Fruit fly (Drosophila melanogaster) whole organism, prepupa: ENCODE results near the gene Cyp4ac3.
A peak's percentile ranks its signal among the peaks of the same experiment; 100 is the strongest.

ENCODE experiments used
- CG10631 ChIP-seq: fragments of 200-800 bp; sonication (Bioruptor generic); optimal IDR thresholded peaks from 2 replicates; lab custom pipeline; 2016; ENCODE audit warnings: missing biosample characterization, missing genetic modification characterization
- CG11294 ChIP-seq: fragments of 200-800 bp; sonication (Bioruptor generic); IDR thresholded peaks from 2 replicates; pipeline ENCODE4 v1.3.6; 2022; ENCODE audit warnings: missing biosample characterization, missing genetic modification characterization
- CG11762 ChIP-seq: fragments of 200-800 bp; sonication (Bioruptor generic); optimal IDR thresholded peaks from 3 replicates; lab custom pipeline; 2016; ENCODE audit warnings: missing biosample characterization, missing genetic modification characterization; ENCODE audit not compliant: insufficient read depth
- CG11902 ChIP-seq: fragments of 200-800 bp; sonication (Bioruptor generic); optimal IDR thresholded peaks from 3 replicates; lab custom pipeline; 2016; ENCODE audit warnings: missing biosample characterization, missing genetic modification characterization
- CG15336 ChIP-seq: fragments of 200-800 bp; sonication (Bioruptor generic); IDR thresholded peaks from 2 replicates; pipeline ENCODE4 v1.3.6; 2022; ENCODE audit warnings: missing biosample characterization, missing genetic modification characterization
- CG1621 ChIP-seq: fragments of 200-800 bp; sonication (Bioruptor generic); optimal IDR thresholded peaks from 3 replicates; lab custom pipeline; 2018; ENCODE audit warnings: missing biosample characterization, mild to moderate bottlenecking, missing genetic modification characterization
- CG16779 ChIP-seq: fragments of 200-800 bp; sonication (Bioruptor generic); optimal IDR thresholded peaks from 3 replicates; lab custom pipeline; 2017; ENCODE audit warnings: missing biosample characterization, mild to moderate bottlenecking, missing genetic modification characterization
- CG3032 ChIP-seq: fragments of 200-800 bp; optimal IDR thresholded peaks from 2 replicates; lab custom pipeline; 2019; ENCODE audit warnings: missing biosample characterization, mild to moderate bottlenecking, missing genetic modification characterization, moderate library complexity
- CG31627 ChIP-seq: fragments of 200-800 bp; sonication (Bioruptor generic); optimal IDR thresholded peaks from 3 replicates; lab custom pipeline; 2016; ENCODE audit warnings: missing biosample characterization, missing genetic modification characterization
- CG32006 ChIP-seq: fragments of 200-800 bp; sonication (Bioruptor generic); optimal IDR thresholded peaks from 3 replicates; lab custom pipeline; 2017; ENCODE audit warnings: missing biosample characterization, mild to moderate bottlenecking, missing genetic modification characterization
- CG34406 ChIP-seq: fragments of 200-800 bp; sonication (Bioruptor generic); optimal IDR thresholded peaks from 3 replicates; lab custom pipeline; 2016; ENCODE audit warnings: missing biosample characterization, missing genetic modification characterization
- CG3919 ChIP-seq: fragments of 200-800 bp; sonication (Bioruptor generic); optimal IDR thresholded peaks from 3 replicates; lab custom pipeline; 2016; ENCODE audit warnings: missing biosample characterization, missing genetic modification characterization
- CG6163 ChIP-seq: fragments of 200-800 bp; sonication (Bioruptor generic); IDR thresholded peaks from 3 replicates; pipeline ENCODE4 v1.3.6; 2022; ENCODE audit warnings: missing biosample characterization, missing genetic modification characterization
- CG6276 ChIP-seq: fragments of 200-800 bp; sonication (Bioruptor generic); optimal IDR thresholded peaks from 2 replicates; lab custom pipeline; 2017; ENCODE audit warnings: missing biosample characterization, mild to moderate bottlenecking, missing genetic modification characterization
- CG6792 ChIP-seq: fragments of 200-800 bp; sonication (Bioruptor generic); optimal IDR thresholded peaks from 3 replicates; lab custom pipeline; 2016; ENCODE audit warnings: missing biosample characterization, missing genetic modification characterization
- CG6808 ChIP-seq: fragments of 200-800 bp; sonication (Bioruptor generic); optimal IDR thresholded peaks from 3 replicates; lab custom pipeline; 2017; ENCODE audit warnings: missing biosample characterization, missing genetic modification characterization, mild to moderate bottlenecking, moderate library complexity, missing genetic modification reagents
- CG6854 ChIP-seq: fragments of 200-800 bp; sonication (Bioruptor generic); optimal IDR thresholded peaks from 2 replicates; lab custom pipeline; 2017; ENCODE audit warnings: missing biosample characterization, mild to moderate bottlenecking, missing genetic modification characterization
- CG8119 ChIP-seq: fragments of 200-800 bp; sonication (Bioruptor generic); IDR thresholded peaks from 3 replicates; pipeline ENCODE4 v1.3.6; 2022; ENCODE audit warnings: missing biosample characterization, missing genetic modification characterization
- CG8319 ChIP-seq: fragments of 200-800 bp; sonication (Bioruptor generic); optimal IDR thresholded peaks from 3 replicates; lab custom pipeline; 2016; ENCODE audit warnings: missing biosample characterization, missing genetic modification characterization
- CG8632 ChIP-seq: fragments of 200-800 bp; sonication (Bioruptor generic); optimal IDR thresholded peaks from 3 replicates; lab custom pipeline; 2016; ENCODE audit warnings: missing biosample characterization, missing genetic modification characterization
- CG9139 ChIP-seq: fragments of 200-800 bp; sonication (Bioruptor generic); optimal IDR thresholded peaks from 3 replicates; lab custom pipeline; 2017; ENCODE audit warnings: missing biosample characterization, mild to moderate bottlenecking, missing genetic modification characterization
- Eip75B ChIP-seq: fragments of 200-800 bp; sonication (Bioruptor generic); optimal IDR thresholded peaks from 3 replicates; lab custom pipeline; 2016; ENCODE audit warnings: missing biosample characterization, missing genetic modification characterization
- Eip93F ChIP-seq: fragments of 200-800 bp; sonication (Bioruptor generic); optimal IDR thresholded peaks from 2 replicates; lab custom pipeline; 2016; ENCODE audit warnings: missing biosample characterization, mild to moderate bottlenecking, missing genetic modification characterization
- Ets21C ChIP-seq: fragments of 200-800 bp; sonication (Bioruptor generic); optimal IDR thresholded peaks from 3 replicates; lab custom pipeline; 2016; ENCODE audit warnings: missing biosample characterization, missing genetic modification characterization
- Ets96B ChIP-seq: fragments of 200-800 bp; optimal IDR thresholded peaks from 2 replicates; lab custom pipeline; 2019; ENCODE audit warnings: missing biosample characterization, mild to moderate bottlenecking, missing genetic modification characterization, moderate library complexity
- Gug ChIP-seq: fragments of 200-800 bp; sonication (Bioruptor generic); IDR thresholded peaks from 2 replicates; pipeline ENCODE4 v1.3.6; 2022; ENCODE audit warnings: missing biosample characterization, missing genetic modification characterization
- Hr38 ChIP-seq: sonication (Bioruptor generic); optimal IDR thresholded peaks from 2 replicates; lab custom pipeline; 2016; ENCODE audit warnings: missing biosample characterization, missing genetic modification characterization
- Hr39 ChIP-seq: fragments of 200-800 bp; sonication (Bioruptor generic); optimal IDR thresholded peaks from 2 replicates; lab custom pipeline; 2016; ENCODE audit warnings: missing biosample characterization, missing genetic modification characterization
- Hr4 ChIP-seq: fragments of 200-800 bp; sonication (Bioruptor generic); optimal IDR thresholded peaks from 3 replicates; lab custom pipeline; 2016; ENCODE audit warnings: missing biosample characterization, missing genetic modification characterization
- Lpt ChIP-seq: fragments of 200-800 bp; sonication (Bioruptor generic); optimal IDR thresholded peaks from 3 replicates; lab custom pipeline; 2016; ENCODE audit warnings: missing biosample characterization, missing genetic modification characterization
- Met ChIP-seq: fragments of 200-800 bp; sonication (Bioruptor generic); optimal IDR thresholded peaks from 3 replicates; lab custom pipeline; 2016; ENCODE audit warnings: missing biosample characterization, missing genetic modification characterization
- OdsH ChIP-seq: fragments of 200-800 bp; sonication (Bioruptor generic); optimal IDR thresholded peaks from 3 replicates; lab custom pipeline; 2016; ENCODE audit warnings: missing biosample characterization, missing genetic modification characterization
- Smox ChIP-seq: fragments of 200-800 bp; sonication (Bioruptor generic); optimal IDR thresholded peaks from 3 replicates; lab custom pipeline; 2016; ENCODE audit warnings: missing biosample characterization, missing genetic modification characterization
- Sox102F ChIP-seq: fragments of 200-800 bp; sonication (Bioruptor generic); optimal IDR thresholded peaks from 2 replicates; lab custom pipeline; 2016; ENCODE audit warnings: missing biosample characterization, mild to moderate bottlenecking, missing genetic modification characterization
- Sox15 ChIP-seq: fragments of 200-800 bp; sonication (Bioruptor generic); optimal IDR thresholded peaks from 3 replicates; lab custom pipeline; 2016; ENCODE audit warnings: missing biosample characterization, missing genetic modification characterization
- achi ChIP-seq: fragments of 200-800 bp; sonication (Bioruptor generic); optimal IDR thresholded peaks from 3 replicates; lab custom pipeline; 2016; ENCODE audit warnings: missing biosample characterization, missing genetic modification characterization
- acj6 ChIP-seq: fragments of 200-800 bp; sonication (Bioruptor generic); optimal IDR thresholded peaks from 3 replicates; lab custom pipeline; 2016; ENCODE audit warnings: missing biosample characterization, missing genetic modification characterization
- cyc ChIP-seq: fragments of 200-800 bp; sonication (Bioruptor generic); optimal IDR thresholded peaks from 3 replicates; lab custom pipeline; 2016; ENCODE audit warnings: missing biosample characterization, missing genetic modification characterization
- dac ChIP-seq: fragments of 200-800 bp; sonication (Bioruptor generic); optimal IDR thresholded peaks from 2 replicates; lab custom pipeline; 2017; ENCODE audit warnings: missing biosample characterization, mild to moderate bottlenecking, missing genetic modification characterization
- eg ChIP-seq: fragments of 200-800 bp; sonication (Bioruptor generic); IDR thresholded peaks from 3 replicates; pipeline ENCODE4 v1.3.6; 2022; ENCODE audit warnings: missing biosample characterization, missing genetic modification characterization
- esn ChIP-seq: fragments of 200-800 bp; sonication (Bioruptor generic); optimal IDR thresholded peaks from 2 replicates; lab custom pipeline; 2016; ENCODE audit warnings: missing biosample characterization, mild to moderate bottlenecking, missing genetic modification characterization, moderate library complexity
- fd59A ChIP-seq: fragments of 200-800 bp; sonication (Bioruptor generic); optimal IDR thresholded peaks from 2 replicates; lab custom pipeline; 2017; ENCODE audit warnings: missing biosample characterization, mild to moderate bottlenecking, missing genetic modification characterization, missing genetic modification reagents
- fd85E ChIP-seq: fragments of 200-800 bp; sonication (Bioruptor generic); optimal IDR thresholded peaks from 3 replicates; lab custom pipeline; 2016; ENCODE audit warnings: missing biosample characterization, missing genetic modification characterization
- fkh ChIP-seq: fragments of 200-800 bp; sonication (Bioruptor generic); optimal IDR thresholded peaks from 3 replicates; lab custom pipeline; 2017; ENCODE audit warnings: missing biosample characterization, mild to moderate bottlenecking, missing genetic modification characterization, moderate library complexity
- lz ChIP-seq: fragments of 200-800 bp; sonication (Bioruptor generic); optimal IDR thresholded peaks from 3 replicates; lab custom pipeline; 2016; ENCODE audit warnings: missing biosample characterization, missing genetic modification characterization
- net ChIP-seq: fragments of 200-800 bp; sonication (Bioruptor generic); optimal IDR thresholded peaks from 3 replicates; lab custom pipeline; 2016; ENCODE audit warnings: missing biosample characterization, missing genetic modification characterization
- pdm3 ChIP-seq: fragments of 200-800 bp; sonication (Bioruptor generic); optimal IDR thresholded peaks from 3 replicates; lab custom pipeline; 2016; ENCODE audit warnings: missing biosample characterization, missing genetic modification characterization
- salr ChIP-seq, 2 experiments: fragments of 200-800 bp; sonication (Bioruptor generic); optimal IDR thresholded peaks; 3 replicates each; lab custom pipeline; 2016 to 2018; ENCODE audit warnings: missing biosample characterization in 2 of 2, missing genetic modification characterization in 2 of 2, mild to moderate bottlenecking in 1 of 2
- spab ChIP-seq: fragments of 200-800 bp; sonication (Bioruptor generic); optimal IDR thresholded peaks from 2 replicates; lab custom pipeline; 2017; ENCODE audit warnings: missing biosample characterization, mild to moderate bottlenecking, missing genetic modification characterization, missing genetic modification reagents
- ss ChIP-seq, 2 experiments: fragments of 200-800 bp; sonication (Bioruptor generic); optimal IDR thresholded peaks; 2 replicates in 1 of 2; 3 replicates in 1 of 2; lab custom pipeline; 2017 to 2018; ENCODE audit warnings: mild to moderate bottlenecking in 2 of 2, missing biosample characterization in 2 of 2, missing genetic modification characterization in 2 of 2, moderate library complexity in 1 of 2
- svp ChIP-seq: fragments of 200-800 bp; sonication (Bioruptor generic); peaks from one replicate; lab custom pipeline; 2016; ENCODE audit warnings: missing biosample characterization, missing genetic modification characterization
- topi ChIP-seq: fragments of 200-800 bp; sonication (Bioruptor generic); optimal IDR thresholded peaks from 3 replicates; lab custom pipeline; 2016; ENCODE audit warnings: missing biosample characterization, missing genetic modification characterization

Cyp4ac3 gene

dm6 chr2L:5245363-5245892, 22.9 kb upstream of the Cyp4ac3 start:
- no peak for TF ChIP-seq CG8632
- peak; percentile 14 for TF ChIP-seq CG3032 (tag; lab: Kevin White, UChicago)
- no peak for TF ChIP-seq CG11762
- TF ChIP-seq CG11902 (GFP tag; lab: Kevin White, UChicago), result no peak
- no peak for TF ChIP-seq CG8319 (GFP tag; lab: Kevin White, UChicago)
- no peak for TF ChIP-seq fd85E (GFP tag; lab: Kevin White, UChicago)
- TF ChIP-seq CG6163 (GFP tag; lab: Robert Waterston, UW), result peak; percentile 64; the same call in 2 of the 3 replicates
- TF ChIP-seq CG32006, result peak; percentile 22
- no peak for TF ChIP-seq net (GFP tag; lab: Kevin White, UChicago)
- no peak for TF ChIP-seq CG6854 (GFP tag; lab: Kevin White, UChicago)
- no peak for TF ChIP-seq CG1621 (tag; lab: Kevin White, UChicago)
- peak; percentile 21 for TF ChIP-seq Hr39 (GFP tag; lab: Kevin White, UChicago)
- TF ChIP-seq pdm3 (GFP tag; lab: Kevin White, UChicago), result peak; percentile 35
- TF ChIP-seq spab, result peak; percentile 15
- peak in 1 of 2 experiments; percentile 13 for TF ChIP-seq ss (GFP tag; optimal IDR thresholded peaks at IDR 0.05; lab: Kevin White, UChicago)
- no peak for TF ChIP-seq fd59A
- TF ChIP-seq acj6, result peak; percentile 15
- no peak for TF ChIP-seq CG15336 (GFP tag; lab: Robert Waterston, UW)
- no peak for TF ChIP-seq lz (GFP tag; lab: Kevin White, UChicago)
- TF ChIP-seq achi (GFP tag; lab: Kevin White, UChicago), result peak; percentile 14
- peak; percentile 26 for TF ChIP-seq CG31627 (GFP tag; lab: Kevin White, UChicago)
- no peak for TF ChIP-seq CG34406
- no peak for TF ChIP-seq CG11294 (GFP tag; lab: Robert Waterston, UW)
- TF ChIP-seq Smox, result peak; percentile 38
- peak; percentile 40 for TF ChIP-seq Sox102F (GFP tag; lab: Kevin White, UChicago)
- TF ChIP-seq Met (GFP tag; lab: Kevin White, UChicago), result peak; percentile 39
- TF ChIP-seq Ets21C (GFP tag; lab: Kevin White, UChicago), result no peak
- TF ChIP-seq Eip93F (GFP tag; lab: Kevin White, UChicago), result no peak
- TF ChIP-seq CG6276 (GFP tag; lab: Kevin White, UChicago), result no peak
- TF ChIP-seq CG16779 (tag; lab: Kevin White, UChicago), result no peak
- peak; percentile 43; the same call in 1 of the 3 replicates for TF ChIP-seq eg
- no peak for TF ChIP-seq dac
- TF ChIP-seq CG6808 (GFP tag; lab: Kevin White, UChicago), result peak; percentile 14
- no peak for TF ChIP-seq fkh (GFP tag; lab: Kevin White, UChicago)
- peak; percentile 38 for TF ChIP-seq Ets96B (tag; lab: Kevin White, UChicago)
- TF ChIP-seq OdsH (GFP tag; lab: Kevin White, UChicago), result peak; percentile 31
- TF ChIP-seq cyc, result peak; percentile 18
- no peak for TF ChIP-seq salr (GFP tag; optimal IDR thresholded peaks at IDR 0.05; lab: Kevin White, UChicago)
- TF ChIP-seq svp, result peak; percentile 69
- peak; percentile 28 for TF ChIP-seq CG3919 (GFP tag; lab: Kevin White, UChicago)
- TF ChIP-seq Sox15 (GFP tag; lab: Kevin White, UChicago), result no peak
- TF ChIP-seq Hr38, result no peak
- TF ChIP-seq CG9139, result no peak
- TF ChIP-seq CG6792 (GFP tag; lab: Kevin White, UChicago), result peak; percentile 20
- no peak for TF ChIP-seq Lpt
- peak; percentile 15 for TF ChIP-seq Hr4 (GFP tag; lab: Kevin White, UChicago)
- peak; percentile 14 for TF ChIP-seq topi (GFP tag; lab: Kevin White, UChicago)
- TF ChIP-seq CG8119 (GFP tag; lab: Robert Waterston, UW), result 0 out of 3 replicates have a peak, but pooled peaks have one; percentile 16
- TF ChIP-seq Eip75B, result peak; percentile 16
- TF ChIP-seq CG10631 (GFP tag; lab: Kevin White, UChicago), result peak; percentile 27
- no peak; the same call in 1 of the 2 replicates for TF ChIP-seq Gug (GFP tag; lab: Robert Waterston, UW)
- TF ChIP-seq esn (GFP tag; lab: Kevin White, UChicago), result peak; percentile 44
